Fruit fly (Drosophila melanogaster) whole organism, embryonic: Measurements from ENCODE around the gene CG10005.
A peak's percentile ranks its signal among the peaks of the same experiment; 100 is the strongest.

ENCODE experiments used
- Ada2b ChIP-seq: fragments of 200-800 bp; sonication (Bioruptor generic); IDR thresholded peaks from 2 replicates; pipeline ENCODE4 v1.3.6; 2022; ENCODE audit warnings: missing biosample characterization, missing genetic modification characterization
- B-H2 ChIP-seq: fragments of 200-800 bp; sonication (Bioruptor generic); optimal IDR thresholded peaks from 2 replicates; lab custom pipeline; 2018; ENCODE audit warnings: missing biosample characterization, mild to moderate bottlenecking, missing genetic modification characterization
- BEAF-32 ChIP-seq: fragments of 200-800 bp; sonication (Bioruptor generic); optimal IDR thresholded peaks from 3 replicates; lab custom pipeline; 2017; ENCODE audit warnings: missing biosample characterization, missing genetic modification characterization, mild to moderate bottlenecking, moderate library complexity, missing genetic modification reagents
- Bdp1 ChIP-seq: fragments of 200-800 bp; sonication (Bioruptor generic); optimal IDR thresholded peaks from 3 replicates; lab custom pipeline; 2016; ENCODE audit warnings: missing biosample characterization, missing genetic modification characterization
- Blimp-1 ChIP-seq: fragments of 200-800 bp; sonication (Bioruptor generic); optimal IDR thresholded peaks from 3 replicates; lab custom pipeline; 2018; ENCODE audit warnings: missing biosample characterization, missing genetic modification characterization, mild to moderate bottlenecking, moderate library complexity, missing genetic modification reagents
- CG10274 ChIP-seq: fragments of 200-800 bp; sonication (Bioruptor generic); optimal IDR thresholded peaks from 3 replicates; lab custom pipeline; 2017; ENCODE audit warnings: missing biosample characterization, mild to moderate bottlenecking, missing genetic modification characterization
- CG10979 ChIP-seq: fragments of 200-800 bp; sonication (Bioruptor generic); optimal IDR thresholded peaks from 2 replicates; lab custom pipeline; 2018; ENCODE audit warnings: missing biosample characterization, mild to moderate bottlenecking, missing genetic modification characterization, moderate library complexity
- CG12299 ChIP-seq: fragments of 200-800 bp; sonication (Bioruptor generic); optimal IDR thresholded peaks from 2 replicates; lab custom pipeline; 2018; ENCODE audit warnings: missing biosample characterization, mild to moderate bottlenecking, missing genetic modification characterization
- CG15073 ChIP-seq: fragments of 200-800 bp; sonication (Bioruptor generic); optimal IDR thresholded peaks from 2 replicates; lab custom pipeline; 2016; ENCODE audit warnings: missing biosample characterization, missing genetic modification characterization
- CG16863 ChIP-seq: fragments of 200-800 bp; sonication (Bioruptor generic); optimal IDR thresholded peaks from 3 replicates; lab custom pipeline; 2016; ENCODE audit warnings: missing biosample characterization, missing genetic modification characterization
- CG17361 ChIP-seq: fragments of 200-800 bp; sonication (Bioruptor generic); IDR thresholded peaks from 3 replicates; pipeline ENCODE4 v1.3.6; 2022; ENCODE audit warnings: missing biosample characterization, missing genetic modification characterization
- CG2678 ChIP-seq: fragments of 200-800 bp; sonication (Bioruptor generic); optimal IDR thresholded peaks from 3 replicates; lab custom pipeline; 2019; ENCODE audit warnings: missing biosample characterization, mild to moderate bottlenecking, missing genetic modification characterization, moderate library complexity
- CG31224 ChIP-seq: fragments of 200-800 bp; sonication (Bioruptor generic); IDR thresholded peaks from 2 replicates; pipeline ENCODE4 v1.3.6; 2022; ENCODE audit warnings: missing biosample characterization, missing genetic modification characterization
- CG31388 ChIP-seq: fragments of 200-800 bp; sonication (Bioruptor generic); optimal IDR thresholded peaks from 2 replicates; lab custom pipeline; 2016; ENCODE audit warnings: missing biosample characterization, missing genetic modification characterization
- CG32772 ChIP-seq: fragments of 200-800 bp; sonication (Bioruptor generic); IDR thresholded peaks from 2 replicates; pipeline ENCODE4 v1.3.6; 2022; ENCODE audit warnings: missing biosample characterization, missing genetic modification characterization
- CG3847 ChIP-seq: fragments of 200-800 bp; sonication (Bioruptor generic); IDR thresholded peaks from 2 replicates; pipeline ENCODE4 v1.3.6; 2022; ENCODE audit warnings: missing biosample characterization, missing genetic modification characterization
- CG9215 ChIP-seq: fragments of 200-800 bp; sonication (Bioruptor generic); IDR thresholded peaks from 2 replicates; pipeline ENCODE4 v1.3.6; 2022; ENCODE audit warnings: missing biosample characterization, missing genetic modification characterization
- CG9437 ChIP-seq: fragments of 200-800 bp; sonication (Bioruptor generic); optimal IDR thresholded peaks from 2 replicates; lab custom pipeline; 2018; ENCODE audit warnings: missing biosample characterization, mild to moderate bottlenecking, missing genetic modification characterization
- Dip3 ChIP-seq: fragments of 200-800 bp; sonication (Bioruptor generic); optimal IDR thresholded peaks from 3 replicates; lab custom pipeline; 2016; ENCODE audit warnings: missing biosample characterization, missing genetic modification characterization
- Doc2 ChIP-seq: fragments of 200-800 bp; sonication (Bioruptor generic); IDR thresholded peaks from 2 replicates; pipeline ENCODE4 v1.3.6; 2022; ENCODE audit warnings: missing biosample characterization, missing genetic modification characterization
- Drgx ChIP-seq: fragments of 200-800 bp; sonication (Bioruptor generic); IDR thresholded peaks from 2 replicates; pipeline ENCODE4 v1.3.6; 2022; ENCODE audit warnings: missing biosample characterization, missing genetic modification characterization
- E2f1 ChIP-seq: fragments of 200-800 bp; sonication (Bioruptor generic); IDR thresholded peaks from 2 replicates; pipeline ENCODE4 v1.3.6; 2022; ENCODE audit warnings: missing biosample characterization, missing genetic modification characterization
- Fer2 ChIP-seq: fragments of 200-800 bp; sonication (Bioruptor generic); optimal IDR thresholded peaks from 2 replicates; lab custom pipeline; 2018; ENCODE audit warnings: missing biosample characterization, mild to moderate bottlenecking, missing genetic modification characterization, moderate library complexity
- HHEX ChIP-seq: fragments of 200-800 bp; sonication (Bioruptor generic); optimal IDR thresholded peaks from 3 replicates; lab custom pipeline; 2017; ENCODE audit warnings: missing biosample characterization, mild to moderate bottlenecking, missing genetic modification characterization, missing genetic modification reagents
- HLH3B ChIP-seq: fragments of 200-800 bp; sonication (Bioruptor generic); IDR thresholded peaks from 2 replicates; pipeline ENCODE4 v1.3.6; 2022; ENCODE audit warnings: missing biosample characterization, missing genetic modification characterization
- Oaz ChIP-seq: fragments of 200-800 bp; sonication (Bioruptor generic); IDR thresholded peaks from 2 replicates; pipeline ENCODE4 v1.3.6; 2022; ENCODE audit warnings: missing biosample characterization, missing genetic modification characterization
- Trl ChIP-seq, 3 experiments: fragments of >200 bp in 2 of 3; fragments of 200-800 bp in 1 of 3; sonication (Bioruptor generic) in 1 of 3; optimal IDR thresholded peaks; 2 replicates in 1 of 3; 3 replicates in 2 of 3; lab custom pipeline; 2016 to 2017; ENCODE audit warnings: missing biosample characterization in 1 of 3, missing genetic modification characterization in 1 of 3
- ara ChIP-seq: fragments of 200-800 bp; sonication (Bioruptor generic); IDR thresholded peaks from 2 replicates; pipeline ENCODE4 v1.3.6; 2022; ENCODE audit warnings: missing biosample characterization, missing genetic modification characterization
- bbx ChIP-seq: fragments of 200-800 bp; sonication (Bioruptor generic); IDR thresholded peaks from 2 replicates; pipeline ENCODE4 v1.3.6; 2022; ENCODE audit warnings: missing biosample characterization, missing genetic modification characterization; ENCODE audit not compliant: partially characterized antibody
- caup ChIP-seq: fragments of 200-800 bp; sonication (Bioruptor generic); optimal IDR thresholded peaks from 3 replicates; lab custom pipeline; 2017; ENCODE audit warnings: missing biosample characterization, mild to moderate bottlenecking, missing genetic modification characterization, moderate library complexity; ENCODE audit not compliant: severe bottlenecking
- cg ChIP-seq: fragments of 200-800 bp; sonication (Bioruptor generic); optimal IDR thresholded peaks from 3 replicates; lab custom pipeline; 2019; ENCODE audit warnings: missing biosample characterization, mild to moderate bottlenecking, missing genetic modification characterization, moderate library complexity
- chn ChIP-seq: fragments of 200-800 bp; sonication (Bioruptor generic); optimal IDR thresholded peaks from 2 replicates; lab custom pipeline; 2016; ENCODE audit warnings: missing biosample characterization, missing genetic modification characterization
- crp ChIP-seq, 2 experiments: fragments of 200-800 bp; sonication (Bioruptor generic); optimal IDR thresholded peaks; 2 replicates in 1 of 2; 3 replicates in 1 of 2; lab custom pipeline; 2017; ENCODE audit warnings: missing biosample characterization in 2 of 2, missing genetic modification characterization in 2 of 2, mild to moderate bottlenecking in 1 of 2, moderate library complexity in 1 of 2
- dan ChIP-seq: fragments of 200-800 bp; sonication (Bioruptor generic); IDR thresholded peaks from 2 replicates; pipeline ENCODE4 v1.3.6; 2022; ENCODE audit warnings: missing biosample characterization, missing genetic modification characterization
- danr ChIP-seq: fragments of 200-800 bp; sonication (Bioruptor generic); IDR thresholded peaks from 2 replicates; pipeline ENCODE4 v1.3.6; 2022; ENCODE audit warnings: missing biosample characterization, missing genetic modification characterization
- disco-r ChIP-seq: fragments of 200-800 bp; sonication (Bioruptor generic); optimal IDR thresholded peaks from 2 replicates; lab custom pipeline; 2016; ENCODE audit warnings: missing biosample characterization, missing genetic modification characterization
- grau ChIP-seq: fragments of 200-800 bp; optimal IDR thresholded peaks from 3 replicates; lab custom pipeline; 2019; ENCODE audit warnings: missing biosample characterization, mild to moderate bottlenecking, missing genetic modification characterization, moderate library complexity
- lmd ChIP-seq: fragments of 200-800 bp; sonication (Bioruptor generic); IDR thresholded peaks from 2 replicates; pipeline ENCODE4 v1.3.6; 2022; ENCODE audit warnings: missing biosample characterization, missing genetic modification characterization
- phol ChIP-seq: fragments of 200-800 bp; sonication (Bioruptor generic); optimal IDR thresholded peaks from 3 replicates; lab custom pipeline; 2018; ENCODE audit warnings: missing biosample characterization, mild to moderate bottlenecking, missing genetic modification characterization, moderate library complexity
- ro ChIP-seq: fragments of 200-800 bp; sonication (Bioruptor generic); IDR thresholded peaks from 2 replicates; pipeline ENCODE4 v1.3.6; 2022; ENCODE audit warnings: missing biosample characterization, missing genetic modification characterization
- seq ChIP-seq: fragments of 200-800 bp; sonication (Bioruptor generic); IDR thresholded peaks from 2 replicates; pipeline ENCODE4 v1.3.6; 2022; ENCODE audit warnings: missing biosample characterization, missing genetic modification characterization
- sim ChIP-seq: fragments of 200-800 bp; sonication (Bioruptor generic); IDR thresholded peaks from 2 replicates; pipeline ENCODE4 v1.3.6; 2022; ENCODE audit warnings: missing biosample characterization, missing genetic modification characterization
- tna ChIP-seq: fragments of 200-800 bp; sonication (Bioruptor generic); IDR thresholded peaks from 2 replicates; pipeline ENCODE4 v1.3.6; 2022; ENCODE audit warnings: missing biosample characterization, missing genetic modification characterization; ENCODE audit not compliant: partially characterized antibody
- toy ChIP-seq: fragments of 200-800 bp; sonication (Bioruptor generic); IDR thresholded peaks from 2 replicates; pipeline ENCODE4 v1.3.6; 2022; ENCODE audit warnings: missing biosample characterization, missing genetic modification characterization
- tup ChIP-seq: fragments of 200-800 bp; sonication (Bioruptor generic); optimal IDR thresholded peaks from 2 replicates; lab custom pipeline; 2016; ENCODE audit warnings: missing biosample characterization, mild to moderate bottlenecking, missing genetic modification characterization, moderate library complexity
- unc-4 ChIP-seq: fragments of 200-800 bp; sonication (Bioruptor generic); IDR thresholded peaks from 2 replicates; pipeline ENCODE4 v1.3.6; 2022; ENCODE audit warnings: missing biosample characterization, missing genetic modification characterization; ENCODE audit not compliant: partially characterized antibody
- vnd ChIP-seq: fragments of 200-800 bp; sonication (Bioruptor generic); IDR thresholded peaks from 3 replicates; pipeline ENCODE4 v1.3.6; 2022; ENCODE audit warnings: missing biosample characterization, missing genetic modification characterization; ENCODE audit not compliant: partially characterized antibody
- vvl ChIP-seq: fragments of 200-800 bp; sonication (Bioruptor generic); IDR thresholded peaks from 2 replicates; pipeline ENCODE4 v1.3.6; 2022; ENCODE audit warnings: missing biosample characterization, missing genetic modification characterization
- zfh2 ChIP-seq: fragments of 200-800 bp; sonication (Bioruptor generic); optimal IDR thresholded peaks from 2 replicates; lab custom pipeline; 2016; ENCODE audit warnings: missing biosample characterization, missing genetic modification characterization

The CG10005 gene

DNA sequence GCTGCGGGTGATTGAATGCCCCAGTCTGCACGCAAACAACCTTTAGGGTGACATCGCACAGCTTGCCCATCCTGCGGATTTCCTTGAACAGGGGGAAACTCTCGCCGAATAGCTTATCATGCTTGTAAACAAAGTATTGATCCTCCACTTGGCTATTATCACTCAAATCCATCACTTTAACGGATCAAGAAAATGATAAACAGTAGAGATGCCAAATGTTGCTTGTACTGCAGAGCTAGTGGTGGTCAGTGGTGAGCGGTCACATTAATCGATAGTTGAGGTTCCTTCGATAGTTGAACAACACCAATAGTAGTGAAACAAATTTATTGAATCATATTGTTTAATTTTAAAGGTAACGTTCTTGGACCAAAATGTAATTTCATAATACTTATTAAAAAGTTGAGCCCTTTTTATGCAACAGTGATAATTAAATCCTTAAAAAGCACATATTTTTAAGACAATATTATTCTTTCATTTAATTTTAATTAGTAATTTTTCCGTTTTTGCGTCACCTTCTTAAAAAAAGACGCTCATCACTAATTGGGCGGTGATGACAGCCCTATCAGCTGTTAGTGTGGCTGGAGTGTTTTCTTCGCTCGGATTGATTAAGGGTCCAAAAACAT is 33.3 kb upstream of the CG10005 start, which contains the start of the genes KLHL18 and GCC185 (continued):
- TF ChIP-seq crp (GFP tag; optimal IDR thresholded peaks at IDR 0.05; lab: Kevin White, UChicago) (peak; percentile 97 to 98), HHEX (GFP tag; lab: Kevin White, UChicago) (peak; percentile 55), CG16863 (GFP tag; lab: Kevin White, UChicago) (peak; percentile 49), CG31388 (GFP tag; lab: Kevin White, UChicago) (peak; percentile 38), CG10274 (GFP tag; lab: Kevin White, UChicago) (no peak), danr (GFP tag; lab: Robert Waterston, UW) (no peak), CG31224 (GFP tag; lab: Robert Waterston, UW) (peak; percentile 58), Ada2b (peak; percentile 73), CG32772 (peak; percentile 79), disco-r (GFP tag; lab: Kevin White, UChicago) (no peak), tup (no peak), seq (GFP tag; lab: Robert Waterston, UW) (no peak), phol (tag; lab: Kevin White, UChicago) (peak; percentile 87), Drgx (GFP tag; lab: Robert Waterston, UW) (peak; percentile 30; the same call in 1 of the 2 replicates), bbx (GFP tag; lab: Robert Waterston, UW) (peak; percentile 62), Doc2 (GFP tag; lab: Robert Waterston, UW) (peak; percentile 42; the same call in 1 of the 2 replicates), chn (GFP tag; lab: Kevin White, UChicago) (peak; percentile 58), Fer2 (tag; lab: Kevin White, UChicago) (peak; percentile 69), CG10979 (peak; percentile 66), HLH3B (GFP tag; lab: Robert Waterston, UW) (peak; percentile 61; the same call in 1 of the 2 replicates), vnd (GFP tag; lab: Robert Waterston, UW) (peak; percentile 83), toy (GFP tag; lab: Robert Waterston, UW) (peak; percentile 9; the same call in 1 of the 2 replicates), CG15073 (GFP tag; lab: Kevin White, UChicago) (peak; percentile 17), Blimp-1 (GFP tag; lab: Kevin White, UChicago) (peak; percentile 55), Dip3 (GFP tag; lab: Kevin White, UChicago) (peak; percentile 66), lmd (GFP tag; lab: Robert Waterston, UW) (peak; percentile 86), ro (peak; percentile 56), vvl (peak; percentile 73), CG12299 (tag; lab: Kevin White, UChicago) (peak; percentile 16), cg (GFP tag; lab: Kevin White, UChicago) (no peak), sim (no peak), CG17361 (peak; percentile 92), CG9437 (peak; percentile 23), tna (GFP tag; lab: Robert Waterston, UW) (no peak; the same call in 1 of the 2 replicates), Bdp1 (GFP tag; lab: Kevin White, UChicago) (peak; percentile 26), ara (GFP tag; lab: Robert Waterston, UW) (peak; percentile 52; the same call in 1 of the 2 replicates), E2f1 (GFP tag; lab: Robert Waterston, UW) (peak; percentile 43; the same call in 1 of the 2 replicates), B-H2 (GFP tag; lab: Kevin White, UChicago) (peak; percentile 74), zfh2 (GFP tag; lab: Kevin White, UChicago) (peak; percentile 81), Oaz (peak; percentile 38; the same call in 1 of the 2 replicates), CG3847 (GFP tag; lab: Robert Waterston, UW) (peak; percentile 90), Trl (optimal IDR thresholded peaks at IDR 0.05; lab: Kevin White, UChicago) (no peak), Trl (GFP tag; optimal IDR thresholded peaks at IDR 0.05; lab: Kevin White, UChicago) (peak; percentile 39), dan (GFP tag; lab: Robert Waterston, UW) (peak; percentile 41; the same call in 1 of the 2 replicates), BEAF-32 (peak; percentile 93), caup (GFP tag; lab: Kevin White, UChicago) (no peak), unc-4 (GFP tag; lab: Robert Waterston, UW) (peak; percentile 72), CG9215 (GFP tag; lab: Robert Waterston, UW) (peak; percentile 86), CG2678 (tag; lab: Kevin White, UChicago) (no peak), grau (tag; lab: Kevin White, UChicago) (peak; percentile 83)
